Worm (Caenorhabditis elegans) whole organism, L4 larva: ENCODE results near the gene sym-3.

Source experiments
- ama-1 ChIP-seq: fragments of 150-350 bp; optimal IDR thresholded peaks from 2 replicates; lab custom pipeline; 2014; ENCODE audit warnings: inconsistent platforms, mixed read lengths
- egl-27 ChIP-seq: sonication (generic microtip); optimal IDR thresholded peaks from 3 replicates; lab custom pipeline; 2017; ENCODE audit warnings: missing biosample characterization, missing genetic modification reagents, missing genetic modification characterization
- lin-39 ChIP-seq: fragments of 150-350 bp; optimal IDR thresholded peaks from 2 replicates; lab custom pipeline; 2014; ENCODE audit warnings: missing biosample characterization, missing genetic modification reagents, missing genetic modification characterization
- mdl-1 ChIP-seq, 2 experiments: fragments of 150-350 bp in 1 of 2; sonication (generic microtip) in 1 of 2; optimal IDR thresholded peaks; 2 replicates each; lab custom pipeline; 2014 to 2017; ENCODE audit warnings: missing biosample characterization in 2 of 2, missing genetic modification characterization in 2 of 2
- mes-2 ChIP-seq: sonication (generic microtip); optimal IDR thresholded peaks from 2 replicates; lab custom pipeline; 2016; ENCODE audit warnings: missing genotype, mild to moderate bottlenecking, missing genetic modification characterization, missing compliant biosample characterization; ENCODE audit not compliant: poor library complexity, severe bottlenecking
- nhr-25 ChIP-seq: sonication (generic microtip); optimal IDR thresholded peaks from 2 replicates; lab custom pipeline; 2017; ENCODE audit warnings: missing genetic modification characterization, mild to moderate bottlenecking, missing compliant biosample characterization, antibody characterized with exemption, moderate library complexity, borderline replicate concordance; ENCODE audit not compliant: insufficient read depth
- nhr-76 ChIP-seq: fragments of 150-350 bp; optimal IDR thresholded peaks from 2 replicates; lab custom pipeline; 2014; ENCODE audit warnings: missing biosample characterization, missing genetic modification characterization
- snpc-4 ChIP-seq: fragments of 150-350 bp; optimal IDR thresholded peaks from 2 replicates; lab custom pipeline; 2014; ENCODE audit warnings: missing biosample characterization, missing genetic modification characterization
- zag-1 ChIP-seq: fragments of 150-350 bp; optimal IDR thresholded peaks from 2 replicates; lab custom pipeline; 2014; ENCODE audit warnings: missing biosample characterization, missing genetic modification characterization

DNA sequence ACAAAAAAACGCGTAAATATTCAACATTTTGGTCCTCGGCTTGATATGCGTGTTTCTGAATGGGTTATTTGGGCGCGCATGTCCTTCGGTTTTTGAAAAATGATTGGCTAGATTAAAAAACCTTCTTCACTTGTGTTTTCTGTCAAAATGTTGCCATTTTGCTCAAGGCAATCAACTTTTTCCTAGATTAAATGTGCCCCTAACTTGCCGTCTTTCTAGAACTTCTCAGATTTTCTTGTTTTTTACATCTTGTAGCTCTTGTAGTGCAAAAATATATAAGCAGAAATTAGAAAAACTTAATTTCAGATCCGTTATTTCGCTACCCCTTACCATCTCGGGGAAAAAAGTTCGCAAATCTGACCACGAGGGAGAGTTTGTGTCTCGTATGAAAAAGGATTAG is 48.3 kb downstream of the sym-3 start, which contains the start of gene hbl-1:
- TF ChIP-seq nhr-76 (tag; lab: Kevin White, UChicago) (no peak), zag-1 (no peak), mdl-1 (tag; optimal IDR thresholded peaks at IDR 0.05; lab: Kevin White, UChicago) (no peak), egl-27 (tag; lab: Kevin White, UChicago) (no peak), snpc-4 (tag; lab: Kevin White, UChicago) (no peak), lin-39 (tag; lab: Kevin White, UChicago) (no peak), nhr-25 (tag; lab: Kevin White, UChicago) (no peak), mes-2 (tag; lab: Kevin White, UChicago) (no peak), ama-1 (lab: Kevin White, UChicago) (no peak)
